Worm (Caenorhabditis elegans): Measurements from ENCODE around the gene F49H12.4.

Gene F49H12.4

DNA sequence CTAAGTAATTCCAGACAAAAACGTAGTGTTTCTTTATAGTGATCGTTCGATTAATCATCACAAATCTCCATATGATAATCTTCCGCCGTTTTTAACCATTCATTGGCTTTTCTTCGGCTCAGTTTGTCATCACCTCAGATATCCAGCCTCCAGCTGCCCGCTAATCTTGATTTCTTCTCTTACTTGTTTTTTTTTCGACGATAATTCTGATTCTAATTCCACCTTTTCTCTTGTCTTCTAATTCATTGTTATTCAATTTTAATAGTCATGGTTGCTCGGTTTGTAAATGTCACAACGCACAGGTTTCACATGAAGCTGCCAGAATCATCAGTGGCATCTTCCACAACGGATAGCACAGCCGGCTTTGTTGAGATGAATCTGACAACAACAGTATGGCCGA, at the start of gene F49H12.4:
TSS of gene F49H12.4 (plus strand) at position 301 of the 400 bp plus-strand sequence.
- TF ChIP-seq sptf-1 (tag; optimal IDR thresholded peaks at IDR 0.05) = no peak
- TF ChIP-seq dsc-1 (tag; optimal IDR thresholded peaks at IDR 0.05) = peak; percentile 17

DNA sequence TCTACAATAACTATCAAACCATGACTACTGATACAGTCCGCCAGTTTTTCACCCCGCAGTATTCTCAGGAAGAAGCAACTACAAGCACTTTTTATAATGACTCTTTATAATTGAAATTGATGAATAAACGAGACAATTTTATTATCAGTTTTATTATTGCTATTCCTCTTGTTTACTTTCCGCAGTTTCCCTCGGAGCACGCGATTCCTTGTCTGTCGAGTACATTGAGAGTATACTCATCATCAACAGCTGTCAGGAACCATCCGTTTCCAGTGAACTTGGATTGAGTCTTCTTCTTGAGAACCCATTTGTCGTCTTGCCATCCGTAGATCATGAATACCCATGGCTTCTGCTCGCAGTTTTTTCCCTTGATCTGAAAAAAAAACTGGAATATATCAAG, 48.8 kb upstream of the F49H12.4 start:
- TF ChIP-seq mab-9 (GFP tag; IDR thresholded peaks at IDR 0.05) (no peak), rnt-1 (tag; optimal IDR thresholded peaks at IDR 0.05) (no peak), nhr-76 (tag; optimal IDR thresholded peaks at IDR 0.05) (no peak), elt-3 (tag; optimal IDR thresholded peaks at IDR 0.05) (no peak), unc-130 (tag; optimal IDR thresholded peaks at IDR 0.05) (no peak), mdl-1 (tag; optimal IDR thresholded peaks at IDR 0.05) (no peak), grh-1 (GFP tag; IDR thresholded peaks at IDR 0.05) (no peak), nhr-77 (tag; optimal IDR thresholded peaks at IDR 0.05) (no peak), lin-15B (tag; optimal IDR thresholded peaks at IDR 0.05) (no peak), Y116A8C.19 (tag; optimal IDR thresholded peaks at IDR 0.05; ENCODE audit: borderline replicate concordance) (no peak), ces-1 (GFP tag; optimal IDR thresholded peaks at IDR 0.05) (no peak), hpl-2 (GFP tag; optimal IDR thresholded peaks at IDR 0.05) (no peak), ztf-11 (tag; optimal IDR thresholded peaks at IDR 0.05) (no peak), nhr-19 (GFP tag; conservative IDR thresholded peaks at IDR 0.05) (no peak), tlp-1 (tag; optimal IDR thresholded peaks at IDR 0.05) (no peak), swsn-7 (tag; optimal IDR thresholded peaks at IDR 0.05) (no peak), C34B4.2 (tag; optimal IDR thresholded peaks at IDR 0.05) (no peak), lin-14 (GFP tag; optimal IDR thresholded peaks at IDR 0.05) (no peak)

DNA sequence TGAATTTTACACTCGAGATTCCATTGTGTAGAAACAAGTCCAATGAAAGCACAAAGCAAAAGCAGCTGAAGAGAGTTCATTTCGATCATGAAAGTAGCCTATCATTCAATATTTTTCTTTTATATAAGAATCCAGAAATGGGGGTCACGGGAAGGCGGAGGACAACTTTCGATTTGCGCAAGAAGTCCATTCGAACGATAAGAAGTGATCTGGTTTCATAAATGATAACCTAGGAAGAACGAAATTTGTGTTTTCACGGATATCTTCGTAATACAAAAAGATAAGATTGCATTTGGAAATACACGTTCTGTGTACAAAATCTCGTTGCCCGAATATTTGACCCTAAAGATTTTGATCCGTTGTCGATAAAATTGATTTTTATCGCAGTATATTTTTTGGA, 48.2 kb upstream of the F49H12.4 start, which contains the start of gene Y102A11A.5:
TSS of gene Y102A11A.5 (minus strand) at position 175 of the 400 bp plus-strand sequence.
- TF ChIP-seq elt-3 (tag; optimal IDR thresholded peaks at IDR 0.05) = peak in 1 of 6 experiments; percentile 17
- TF ChIP-seq ceh-88 (GFP tag; IDR thresholded peaks at IDR 0.05) = no peak
- TF ChIP-seq blmp-1 (tag; optimal IDR thresholded peaks at IDR 0.05) = peak; percentile 96
- peak; percentile 7 for TF ChIP-seq nhr-85 (tag)

DNA sequence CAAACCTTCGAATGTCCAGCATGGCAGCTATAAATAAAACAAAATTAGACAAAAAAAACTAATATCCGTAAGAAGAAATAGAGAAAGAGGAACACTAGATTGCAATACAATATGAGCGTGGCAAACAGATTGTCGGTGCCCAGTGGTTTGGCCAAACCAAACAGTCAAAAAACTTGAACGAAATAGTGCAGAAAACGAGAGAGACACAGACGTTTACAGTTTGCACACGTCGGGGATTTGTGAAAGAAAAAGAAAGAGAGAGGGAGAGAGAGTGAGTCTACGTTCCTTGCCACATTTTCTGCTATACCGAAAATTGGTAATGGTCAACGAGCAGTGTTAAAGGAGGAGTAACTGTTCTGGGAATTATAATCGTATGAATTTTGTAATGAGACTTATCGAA, 44.5 kb upstream of the F49H12.4 start, which contains the start of gene ergi-1:
TSS of gene ergi-1 (minus strand) at position 101 of the 400 bp plus-strand sequence.
- TF ChIP-seq efl-1 (optimal IDR thresholded peaks at IDR 0.05) (no peak), efl-1 (GFP tag; optimal IDR thresholded peaks at IDR 0.05 in 1 of 2) (peak in 1 of 2 experiments; percentile 26), hlh-17 (GFP tag; optimal IDR thresholded peaks at IDR 0.05; ENCODE audit: borderline replicate concordance) (no peak)

DNA sequence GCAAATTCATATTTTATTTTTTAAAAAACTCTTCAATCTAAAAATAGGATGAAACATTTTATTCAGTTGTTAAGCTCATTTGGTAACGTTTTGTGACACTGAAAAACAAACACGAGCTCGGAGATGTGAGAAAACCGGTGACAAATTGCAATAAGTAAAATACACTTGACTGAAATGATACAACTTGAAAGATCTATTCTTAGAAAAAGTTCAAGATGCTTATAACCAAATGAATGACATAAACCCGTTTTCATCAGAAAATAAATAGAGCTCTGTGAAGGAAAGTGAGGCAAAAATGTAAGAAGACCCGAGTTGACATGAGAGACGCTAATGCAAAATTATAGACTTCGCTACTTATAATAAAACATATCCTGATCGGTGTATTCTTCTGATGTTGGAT, 40.3 kb upstream of the F49H12.4 start, which contains the start of gene smex-2:
TSS of gene smex-2 (minus strand) at position 101 of the 400 bp plus-strand sequence.
- no peak for TF ChIP-seq nhr-20 (tag; optimal IDR thresholded peaks at IDR 0.05)
- TF ChIP-seq lin-15B (tag; optimal IDR thresholded peaks at IDR 0.05) = no peak
- TF ChIP-seq tbx-2 (tag; optimal IDR thresholded peaks at IDR 0.05) = no peak

DNA sequence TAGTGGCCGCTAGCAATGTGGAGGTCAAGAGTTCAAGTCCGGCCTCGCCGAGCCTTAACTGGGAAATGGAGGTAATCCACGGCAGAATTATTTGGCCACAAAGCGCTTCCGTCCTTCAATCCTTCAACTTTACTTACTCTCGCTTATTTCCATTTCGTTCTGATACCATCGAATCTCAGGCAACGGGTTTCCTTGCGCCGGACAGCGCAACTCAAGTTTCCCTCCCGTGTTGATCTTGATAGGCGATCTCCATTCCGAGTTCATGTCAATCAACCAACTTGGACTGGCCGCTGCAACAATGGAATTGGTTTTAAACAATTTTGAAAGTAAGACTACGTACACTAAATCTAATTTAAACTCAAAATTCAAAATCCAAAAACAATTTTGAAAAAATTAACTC, 38.8 kb upstream of the F49H12.4 start:
- TF ChIP-seq fkh-4 (tag; optimal IDR thresholded peaks at IDR 0.05; ENCODE audit: borderline replicate concordance) = no peak
- no peak for TF ChIP-seq nhr-237 (tag; optimal IDR thresholded peaks at IDR 0.05)
- TF ChIP-seq blmp-1 (tag; optimal IDR thresholded peaks at IDR 0.05) = peak; percentile 84
- no peak for TF ChIP-seq nhr-19 (GFP tag; conservative IDR thresholded peaks at IDR 0.05)
- no peak for TF ChIP-seq tbx-2 (tag; optimal IDR thresholded peaks at IDR 0.05)
- TF ChIP-seq unc-62 (GFP tag; optimal IDR thresholded peaks at IDR 0.05) = no peak
- TF ChIP-seq F16B12.6 (tag; optimal IDR thresholded peaks at IDR 0.05) = no peak
- TF ChIP-seq nhr-85 (tag) = peak; percentile 46

All from whole organism, L1 larva.